Worm (Caenorhabditis elegans): ENCODE results near the gene fbxc-29.

The fbxc-29 gene

DNA sequence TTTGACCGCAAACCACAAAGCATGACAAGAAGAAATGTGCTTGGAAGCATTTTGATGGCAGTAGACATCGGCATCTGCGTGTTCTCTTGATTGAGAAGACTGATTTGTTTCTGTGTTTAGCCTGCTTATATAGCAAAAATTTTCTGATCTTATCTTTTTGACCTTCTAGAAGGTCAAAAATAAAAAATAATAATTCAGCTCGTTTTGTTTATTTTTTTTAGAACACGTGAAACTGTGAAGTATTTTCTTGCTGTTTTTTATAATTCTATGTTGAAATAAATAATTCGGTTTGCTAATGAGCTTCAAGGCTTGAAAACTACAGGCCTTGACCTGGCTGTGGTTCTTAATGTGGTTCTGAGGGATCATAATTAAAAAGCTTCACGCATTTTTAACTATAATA is 11.5 kb downstream of the fbxc-29 start, which contains the start of gene R07C3.13:
R07C3.13 (minus strand) TSS at position 101 of the 400 bp plus-strand sequence.
- TF ChIP-seq nhr-2 (tag; optimal IDR thresholded peaks at IDR 0.05), result no peak
- TF ChIP-seq ces-1 (GFP tag; optimal IDR thresholded peaks at IDR 0.05), result no peak
- TF ChIP-seq snpc-4 (tag; optimal IDR thresholded peaks at IDR 0.05), result no peak

DNA sequence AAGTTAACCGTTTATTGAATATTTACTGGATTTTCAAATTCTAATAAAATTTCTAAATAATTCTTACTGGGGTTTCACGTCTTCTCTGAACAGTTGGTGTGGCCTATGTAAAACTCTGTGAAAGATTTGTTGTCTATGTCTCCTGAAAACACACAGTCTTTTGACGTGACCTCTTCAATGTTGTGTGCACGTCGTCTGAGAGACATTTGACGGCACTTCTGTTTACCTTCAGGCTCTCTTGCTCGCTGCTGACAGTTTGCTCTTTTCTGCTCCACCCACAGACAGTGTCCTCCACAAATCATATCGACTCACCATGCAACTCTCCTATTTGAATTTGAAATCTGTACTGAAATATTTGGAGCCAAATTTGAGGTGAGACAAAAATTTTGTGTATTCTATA is 15.0 kb downstream of the fbxc-29 start, which contains the start of gene fbxc-34:
fbxc-34 (plus strand) TSS at position 301 of the 400 bp plus-strand sequence.
- TF ChIP-seq hlh-1 (tag; optimal IDR thresholded peaks at IDR 0.05), result peak; percentile 33

DNA sequence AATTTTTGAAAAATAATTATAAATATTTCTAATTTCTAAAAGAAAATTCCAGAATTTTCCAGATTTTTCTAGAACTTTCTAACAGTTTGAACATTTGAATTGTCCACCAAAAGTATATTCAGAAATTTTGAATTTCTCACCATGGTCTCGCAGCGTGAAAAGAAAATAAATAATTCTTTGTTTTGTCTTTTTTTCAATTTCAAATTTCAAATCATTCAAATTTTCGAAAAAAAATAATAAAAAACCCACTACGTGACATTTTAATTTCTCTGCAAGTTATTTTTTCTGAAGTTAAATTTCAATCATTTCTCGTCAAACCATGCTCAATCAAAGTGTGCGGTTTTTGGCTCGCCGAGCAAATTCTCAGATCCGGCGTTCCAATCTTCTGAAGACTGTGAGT is 16.8 kb downstream of the fbxc-29 start, which contains the start of gene acs-15:
acs-15 (plus strand) TSS at position 301 of the 400 bp plus-strand sequence.
- TF ChIP-seq nhr-12 (tag; optimal IDR thresholded peaks at IDR 0.05) (no peak), ceh-83 (GFP tag; optimal IDR thresholded peaks at IDR 0.05) (no peak), flh-1 (GFP tag; optimal IDR thresholded peaks at IDR 0.05) (no peak), nhr-237 (tag; optimal IDR thresholded peaks at IDR 0.05) (no peak)

DNA sequence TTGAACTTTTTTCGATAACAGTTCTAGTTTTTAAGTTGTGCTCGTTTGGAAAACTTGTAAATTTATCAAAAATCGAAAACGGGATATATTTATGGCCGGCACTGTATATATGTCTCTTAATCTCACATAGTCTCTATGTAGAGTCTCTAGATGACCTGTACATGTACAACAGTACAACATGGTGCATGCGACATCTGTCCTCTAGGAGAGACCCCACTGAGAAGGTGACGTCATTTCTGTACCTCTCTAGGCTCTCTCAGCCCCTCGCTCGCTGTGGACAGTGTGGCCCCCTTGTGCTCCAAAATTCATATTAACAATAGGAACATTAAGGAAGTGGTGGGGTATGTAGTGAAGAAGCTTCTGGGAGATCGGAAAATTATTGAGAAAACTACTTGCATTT is 21.4 kb downstream of the fbxc-29 start:
- TF ChIP-seq ztf-11 (tag; optimal IDR thresholded peaks at IDR 0.05) (no peak), mab-5 (tag; optimal IDR thresholded peaks at IDR 0.05) (no peak), nhr-2 (tag; optimal IDR thresholded peaks at IDR 0.05) (peak; percentile 90), nhr-237 (tag; optimal IDR thresholded peaks at IDR 0.05) (no peak), blmp-1 (tag; optimal IDR thresholded peaks at IDR 0.05) (no peak), lin-13 (tag; optimal IDR thresholded peaks at IDR 0.05) (no peak), mls-2 (tag; optimal IDR thresholded peaks at IDR 0.05) (no peak), zip-8 (tag; optimal IDR thresholded peaks at IDR 0.05) (peak; percentile 64), bed-3 (GFP tag; optimal IDR thresholded peaks at IDR 0.05) (no peak), lin-32 (GFP tag; optimal IDR thresholded peaks at IDR 0.05) (peak; percentile 46), nhr-12 (tag; optimal IDR thresholded peaks at IDR 0.05) (no peak), cnd-1 (tag; optimal IDR thresholded peaks at IDR 0.05) (peak; percentile 71), ceh-39 (tag; optimal IDR thresholded peaks at IDR 0.05) (no peak), ceh-83 (GFP tag; optimal IDR thresholded peaks at IDR 0.05) (no peak), M03D4.4 (tag; optimal IDR thresholded peaks at IDR 0.05) (no peak), snpc-4 (tag; optimal IDR thresholded peaks at IDR 0.05) (no peak)

DNA sequence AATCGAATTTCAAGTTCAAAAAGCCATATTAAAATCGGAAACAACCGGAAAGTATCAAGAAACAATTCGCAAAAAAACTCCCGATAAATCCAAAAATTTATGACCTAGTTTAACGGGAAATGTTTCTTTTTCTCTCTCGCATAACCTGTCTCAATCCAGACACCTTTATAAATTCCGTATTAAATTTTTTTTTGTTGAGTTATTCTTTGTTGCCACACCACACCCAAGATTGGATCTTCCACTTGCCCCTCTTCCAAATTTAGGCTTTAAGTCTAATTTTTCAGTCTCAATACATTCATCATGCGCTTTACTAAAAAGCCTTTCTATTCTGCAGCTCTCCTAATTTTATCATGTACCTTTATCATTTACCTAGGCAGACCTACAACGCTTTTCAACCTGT is 22.7 kb downstream of the fbxc-29 start, which contains the start of gene R07C3.3:
R07C3.3 (plus strand) TSS at position 301 of the 400 bp plus-strand sequence.
- TF ChIP-seq sem-2 (GFP tag; optimal IDR thresholded peaks at IDR 0.05) (no peak), lin-32 (GFP tag; optimal IDR thresholded peaks at IDR 0.05) (no peak), ceh-83 (GFP tag; optimal IDR thresholded peaks at IDR 0.05) (no peak), nhr-2 (tag; optimal IDR thresholded peaks at IDR 0.05) (no peak), nhr-12 (tag; optimal IDR thresholded peaks at IDR 0.05) (no peak), M03D4.4 (tag; optimal IDR thresholded peaks at IDR 0.05) (no peak), ceh-39 (tag; optimal IDR thresholded peaks at IDR 0.05) (no peak), nhr-237 (tag; optimal IDR thresholded peaks at IDR 0.05) (no peak), sptf-1 (tag; optimal IDR thresholded peaks at IDR 0.05) (no peak), flh-1 (GFP tag; optimal IDR thresholded peaks at IDR 0.05) (no peak)

DNA sequence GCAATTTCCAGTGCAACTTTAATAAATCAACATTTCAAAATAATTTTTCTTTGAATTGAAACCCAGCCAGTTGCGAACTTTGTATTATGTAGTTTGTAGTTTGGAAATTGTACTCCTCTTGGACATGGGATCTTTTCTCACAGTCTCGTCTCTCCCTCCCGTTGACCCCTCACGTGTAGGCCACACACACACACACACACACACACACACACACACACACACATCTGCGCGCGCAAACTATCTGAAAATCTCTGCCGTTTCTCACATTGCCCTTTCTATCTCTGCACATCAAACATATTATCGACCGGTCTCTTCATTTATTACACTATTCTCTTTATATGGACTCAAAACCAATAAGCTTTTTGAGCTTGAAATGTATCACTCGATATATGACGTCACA is 24.9 kb downstream of the fbxc-29 start, which contains the start of gene fbxc-36:
fbxc-36 (plus strand) TSS at position 205 of the 400 bp plus-strand sequence.
- TF ChIP-seq ham-2 (GFP tag; optimal IDR thresholded peaks at IDR 0.05) (no peak), nhr-12 (tag; optimal IDR thresholded peaks at IDR 0.05) (peak; percentile 41), tbx-8 (GFP tag; optimal IDR thresholded peaks at IDR 0.05) (no peak), sptf-1 (tag; optimal IDR thresholded peaks at IDR 0.05) (peak; percentile 45), nhr-2 (tag; optimal IDR thresholded peaks at IDR 0.05) (peak; percentile 60), ceh-39 (tag; optimal IDR thresholded peaks at IDR 0.05) (peak; percentile 12), cnd-1 (tag; optimal IDR thresholded peaks at IDR 0.05) (peak; percentile 14), unc-62 (GFP tag; optimal IDR thresholded peaks at IDR 0.05) (no peak)

DNA sequence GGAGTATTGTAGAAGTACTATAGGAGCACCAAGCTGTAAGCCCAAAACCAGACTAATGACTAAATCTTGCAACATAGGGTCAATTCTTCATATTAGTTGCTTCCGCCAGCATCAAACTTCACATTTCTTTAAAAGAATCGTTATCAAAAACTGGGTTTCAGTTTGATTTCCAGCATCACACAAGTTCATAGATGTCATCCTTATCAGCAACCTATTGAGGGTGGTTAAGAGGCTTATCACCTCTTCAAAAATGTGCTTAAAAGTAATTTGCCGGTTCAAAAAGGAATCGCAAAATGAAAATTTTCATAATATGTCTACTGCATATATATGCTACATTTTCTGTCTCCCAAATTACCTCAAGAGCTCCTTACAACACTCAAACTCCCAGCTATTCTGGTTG is 27.9 kb downstream of the fbxc-29 start, which contains the start of gene clec-43:
clec-43 (plus strand) TSS at position 294 of the 400 bp plus-strand sequence.
- no peak for TF ChIP-seq lin-32 (GFP tag; optimal IDR thresholded peaks at IDR 0.05)
- TF ChIP-seq hlh-1 (tag; optimal IDR thresholded peaks at IDR 0.05), result no peak
- TF ChIP-seq flh-1 (GFP tag; optimal IDR thresholded peaks at IDR 0.05), result no peak
- no peak for TF ChIP-seq elt-1 (tag; optimal IDR thresholded peaks at IDR 0.05; ENCODE audit: borderline replicate concordance, insufficient read depth)

Measured in whole organism, mixed stage, embryonic.